Worm (Caenorhabditis elegans): Measurements from ENCODE around the gene coh-4.

The coh-4 gene

ce11 chrV:4192688-4193471, 17.4 kb upstream of the coh-4 start:
- TF ChIP-seq ztf-23 (GFP tag; IDR thresholded peaks at IDR 0.05): no peak
- peak; percentile 27 for TF ChIP-seq cog-1 (tag; optimal IDR thresholded peaks at IDR 0.05)

DNA sequence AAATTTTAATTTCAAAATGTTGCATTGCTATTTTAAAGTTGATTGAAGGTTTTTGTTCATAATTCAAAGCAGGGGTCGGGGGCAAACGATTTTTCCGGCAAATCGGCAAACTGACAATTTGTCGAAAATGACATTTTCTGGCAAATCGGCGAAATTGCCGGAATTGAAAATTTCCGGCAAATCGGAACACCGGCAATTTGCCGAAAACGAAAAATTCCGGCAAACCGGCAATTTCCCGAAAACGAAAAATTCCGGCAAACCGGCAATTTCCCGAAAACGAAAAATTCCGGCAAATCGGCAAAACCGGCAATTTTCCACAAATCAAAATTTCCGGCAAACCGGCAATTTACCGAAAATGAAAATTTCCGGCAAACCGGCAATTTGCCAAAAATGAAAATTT, 14.8 kb upstream of the coh-4 start:
- no peak for TF ChIP-seq cog-1 (tag; optimal IDR thresholded peaks at IDR 0.05)
- no peak for TF ChIP-seq flt-1 (GFP tag; IDR thresholded peaks at IDR 0.05)
- no peak for TF ChIP-seq klf-2 (GFP tag; conservative IDR thresholded peaks at IDR 0.05)
- TF ChIP-seq ztf-23 (GFP tag; IDR thresholded peaks at IDR 0.05): no peak
- TF ChIP-seq med-1 (GFP tag; optimal IDR thresholded peaks at IDR 0.05; ENCODE audit: insufficient read depth): no peak
- TF ChIP-seq tab-1 (GFP tag; IDR thresholded peaks at IDR 0.05): no peak
- no peak for TF ChIP-seq ref-1 (GFP tag; conservative IDR thresholded peaks at IDR 0.05)
- TF ChIP-seq ztf-29 (GFP tag; IDR thresholded peaks at IDR 0.05): no peak
- TF ChIP-seq T22C8.4 (GFP tag; IDR thresholded peaks at IDR 0.05): no peak

ce11 chrV:4189618-4190017, 14.2 kb upstream of the coh-4 start:
- TF ChIP-seq flt-1 (GFP tag; IDR thresholded peaks at IDR 0.05) (no peak), cog-1 (tag; optimal IDR thresholded peaks at IDR 0.05) (no peak), T22C8.4 (GFP tag; IDR thresholded peaks at IDR 0.05) (no peak), ztf-23 (GFP tag; IDR thresholded peaks at IDR 0.05) (no peak), med-1 (GFP tag; optimal IDR thresholded peaks at IDR 0.05; ENCODE audit: insufficient read depth) (no peak), klf-2 (GFP tag; conservative IDR thresholded peaks at IDR 0.05) (no peak), ztf-29 (GFP tag; IDR thresholded peaks at IDR 0.05) (no peak), tab-1 (GFP tag; IDR thresholded peaks at IDR 0.05) (no peak), ref-1 (GFP tag; conservative IDR thresholded peaks at IDR 0.05) (no peak)

ce11 chrV:4187144-4187485, 11.7 kb upstream of the coh-4 start, which contains the start of gene nhr-114:
Gene nhr-114 (plus strand): TSS chrV:4187202.
- TF ChIP-seq ztf-29 (GFP tag; IDR thresholded peaks at IDR 0.05) (no peak), ref-1 (GFP tag; conservative IDR thresholded peaks at IDR 0.05) (no peak), cog-1 (tag; optimal IDR thresholded peaks at IDR 0.05) (no peak)

DNA sequence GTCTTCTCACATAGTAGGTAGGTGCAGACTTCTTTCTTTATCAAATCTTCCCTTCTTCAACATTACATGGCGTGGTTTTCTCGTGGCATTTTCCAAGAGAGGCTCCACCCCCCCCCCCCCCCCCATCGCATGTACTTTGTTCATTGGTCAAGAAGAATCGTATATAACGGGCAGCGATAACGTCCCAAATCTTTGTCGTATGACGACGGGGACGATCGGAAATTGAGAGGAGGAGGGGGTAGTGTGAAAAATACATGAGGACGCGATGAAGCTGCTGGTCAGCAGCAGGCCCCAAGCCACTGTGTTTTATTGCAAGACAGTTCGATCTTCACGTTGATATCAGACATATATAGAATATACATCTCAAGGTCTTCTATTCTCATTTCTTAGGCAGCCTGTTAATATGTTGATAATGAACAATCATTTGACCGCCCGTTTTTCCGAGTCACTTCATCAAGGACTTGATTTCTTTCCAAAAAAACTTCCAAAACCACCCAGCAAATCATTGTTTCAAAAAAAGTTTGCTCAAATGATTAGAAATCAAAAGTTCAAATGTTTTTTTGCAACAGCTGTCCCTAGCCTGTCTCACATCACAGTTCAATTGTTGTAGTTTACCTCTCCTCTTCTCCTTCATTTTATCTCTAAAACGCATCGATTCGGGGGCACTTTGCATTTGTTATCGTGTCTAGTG, 11.2 kb upstream of the coh-4 start:
- TF ChIP-seq med-1 (GFP tag; optimal IDR thresholded peaks at IDR 0.05; ENCODE audit: insufficient read depth) (no peak), klf-2 (GFP tag; conservative IDR thresholded peaks at IDR 0.05) (no peak), T22C8.4 (GFP tag; IDR thresholded peaks at IDR 0.05) (no peak), ref-1 (GFP tag; conservative IDR thresholded peaks at IDR 0.05) (no peak), cog-1 (tag; optimal IDR thresholded peaks at IDR 0.05) (no peak), flt-1 (GFP tag; IDR thresholded peaks at IDR 0.05) (no peak), ztf-29 (GFP tag; IDR thresholded peaks at IDR 0.05) (no peak), ztf-23 (GFP tag; IDR thresholded peaks at IDR 0.05) (no peak), tab-1 (GFP tag; IDR thresholded peaks at IDR 0.05) (no peak)

DNA sequence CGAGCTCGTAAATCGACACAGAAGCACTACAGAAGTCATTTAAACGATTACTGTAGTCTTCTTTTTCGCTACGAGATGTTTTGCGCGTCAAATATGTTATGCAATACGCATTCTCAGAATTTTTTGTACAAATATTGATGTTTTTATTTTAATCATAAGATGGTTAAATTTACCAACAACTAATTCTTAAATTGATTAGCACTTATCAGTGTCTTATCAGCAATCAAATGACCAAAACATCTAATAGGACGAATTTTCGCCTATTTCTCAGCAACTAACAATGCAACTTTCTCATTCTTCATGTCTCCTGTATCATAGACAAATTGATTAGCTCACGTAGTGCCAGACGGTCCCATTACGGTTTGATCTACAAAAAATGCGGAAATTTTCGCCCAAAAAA, 10.4 kb upstream of the coh-4 start:
- TF ChIP-seq ztf-29 (GFP tag; IDR thresholded peaks at IDR 0.05) (no peak), ref-1 (GFP tag; conservative IDR thresholded peaks at IDR 0.05) (no peak), klf-2 (GFP tag; conservative IDR thresholded peaks at IDR 0.05) (no peak), tab-1 (GFP tag; IDR thresholded peaks at IDR 0.05) (no peak), cog-1 (tag; optimal IDR thresholded peaks at IDR 0.05) (no peak)

ce11 chrV:4182546-4182945, 7.1 kb upstream of the coh-4 start:
- TF ChIP-seq tab-1 (GFP tag; IDR thresholded peaks at IDR 0.05): no peak
- TF ChIP-seq med-1 (GFP tag; optimal IDR thresholded peaks at IDR 0.05; ENCODE audit: insufficient read depth): no peak
- TF ChIP-seq ref-1 (GFP tag; conservative IDR thresholded peaks at IDR 0.05): no peak
- no peak for TF ChIP-seq klf-2 (GFP tag; conservative IDR thresholded peaks at IDR 0.05)
- TF ChIP-seq ztf-29 (GFP tag; IDR thresholded peaks at IDR 0.05): no peak
- no peak for TF ChIP-seq T22C8.4 (GFP tag; IDR thresholded peaks at IDR 0.05)
- TF ChIP-seq ztf-23 (GFP tag; IDR thresholded peaks at IDR 0.05): no peak
- TF ChIP-seq flt-1 (GFP tag; IDR thresholded peaks at IDR 0.05): no peak
- TF ChIP-seq cog-1 (tag; optimal IDR thresholded peaks at IDR 0.05): no peak

ce11 chrV:4181727-4182126, 6.3 kb upstream of the coh-4 start:
- TF ChIP-seq flt-1 (GFP tag; IDR thresholded peaks at IDR 0.05): peak; percentile 70; the same call in 1 of the 2 replicates
- TF ChIP-seq ztf-29 (GFP tag; IDR thresholded peaks at IDR 0.05): no peak

- TF ChIP-seq med-1 (GFP tag; optimal IDR thresholded peaks at IDR 0.05; ENCODE audit: insufficient read depth) (no peak), cog-1 (tag; optimal IDR thresholded peaks at IDR 0.05) (no peak), T22C8.4 (GFP tag; IDR thresholded peaks at IDR 0.05) (no peak), flt-1 (GFP tag; IDR thresholded peaks at IDR 0.05) (no peak), ref-1 (GFP tag; conservative IDR thresholded peaks at IDR 0.05) (no peak), ztf-23 (GFP tag; IDR thresholded peaks at IDR 0.05) (no peak)
These were observed 5.8 kb upstream of the coh-4 start for ce11 chrV:4181272-4181671.

- TF ChIP-seq klf-2 (GFP tag; conservative IDR thresholded peaks at IDR 0.05) (no peak), ref-1 (GFP tag; conservative IDR thresholded peaks at IDR 0.05) (no peak), flt-1 (GFP tag; IDR thresholded peaks at IDR 0.05) (no peak), tab-1 (GFP tag; IDR thresholded peaks at IDR 0.05) (no peak), ztf-29 (GFP tag; IDR thresholded peaks at IDR 0.05) (no peak), cog-1 (tag; optimal IDR thresholded peaks at IDR 0.05) (no peak), ztf-23 (GFP tag; IDR thresholded peaks at IDR 0.05) (no peak), T22C8.4 (GFP tag; IDR thresholded peaks at IDR 0.05) (no peak), med-1 (GFP tag; optimal IDR thresholded peaks at IDR 0.05; ENCODE audit: insufficient read depth) (no peak)
These were observed 5.3 kb downstream of the coh-4 start, which contains the start of gene Y45G5AM.7 for ce11 chrV:4170138-4170537. Gene Y45G5AM.7 (minus strand): TSS chrV:4170238.

All from whole organism, midembryonic.